Worm (Caenorhabditis elegans) whole organism, L2 larva: ENCODE measurements around the gene pud-1.2.
A peak's percentile ranks its signal among the peaks of the same experiment; 100 is the strongest.

ENCODE experiments used
- C34F6.9 ChIP-seq: fragments of 150-350 bp; optimal IDR thresholded peaks from 2 replicates; lab custom pipeline; 2014; ENCODE audit warnings: missing biosample characterization, missing genetic modification characterization
- R02D3.7 ChIP-seq: fragments of 150-350 bp; optimal IDR thresholded peaks from 2 replicates; lab custom pipeline; 2014; ENCODE audit warnings: missing biosample characterization, missing genetic modification characterization
- Y55F3AM.14 ChIP-seq: fragments of 200-800 bp; sonication (Bioruptor generic); optimal IDR thresholded peaks from 2 replicates; lab custom pipeline; 2018; ENCODE audit warnings: mild to moderate bottlenecking, missing genetic modification characterization, missing compliant biosample characterization
- alr-1 ChIP-seq: fragments of 150-350 bp; optimal IDR thresholded peaks from 2 replicates; lab custom pipeline; 2014; ENCODE audit warnings: missing biosample characterization, missing genetic modification characterization
- aly-2 ChIP-seq: fragments of 150-350 bp; optimal IDR thresholded peaks from 2 replicates; lab custom pipeline; 2014; ENCODE audit warnings: missing biosample characterization, missing genetic modification characterization
- ama-1 ChIP-seq: fragments of 150-350 bp; optimal IDR thresholded peaks from 2 replicates; lab custom pipeline; 2018; ENCODE audit warnings: inconsistent platforms
- ceh-82 ChIP-seq: fragments of 150-350 bp; optimal IDR thresholded peaks from 2 replicates; lab custom pipeline; 2014; ENCODE audit warnings: missing biosample characterization, missing genetic modification characterization
- crh-2 ChIP-seq: sonication (generic microtip); optimal IDR thresholded peaks from 2 replicates; lab custom pipeline; 2017; ENCODE audit warnings: missing biosample characterization, missing genetic modification characterization
- egl-27 ChIP-seq: sonication (generic microtip); optimal IDR thresholded peaks from 3 replicates; lab custom pipeline; 2017; ENCODE audit warnings: missing biosample characterization, missing genetic modification reagents, missing genetic modification characterization
- elt-1 ChIP-seq: fragments of 150-350 bp; optimal IDR thresholded peaks from 2 replicates; lab custom pipeline; 2014; ENCODE audit warnings: missing biosample characterization, missing genetic modification characterization
- fos-1 ChIP-seq: fragments of 150-350 bp; optimal IDR thresholded peaks from 2 replicates; lab custom pipeline; 2014; ENCODE audit warnings: missing biosample characterization, missing genetic modification characterization
- lin-11 ChIP-seq: fragments of 150-350 bp; sonication (generic microtip); optimal IDR thresholded peaks from 2 replicates; lab custom pipeline; 2014; ENCODE audit warnings: missing biosample characterization, missing genetic modification characterization, inconsistent platforms, mixed read lengths
- lin-13 ChIP-seq: fragments of 150-350 bp; optimal IDR thresholded peaks from 2 replicates; lab custom pipeline; 2014; ENCODE audit warnings: missing biosample characterization, missing genetic modification reagents, missing genetic modification characterization
- lin-39 ChIP-seq: fragments of 150-350 bp; optimal IDR thresholded peaks from 2 replicates; lab custom pipeline; 2014; ENCODE audit warnings: missing biosample characterization, missing genetic modification reagents, missing genetic modification characterization
- lsy-2 ChIP-seq, 2 experiments: fragments of 150-350 bp in 1 of 2; sonication (generic microtip) in 1 of 2; optimal IDR thresholded peaks; 2 replicates each; lab custom pipeline; 2014 to 2017; ENCODE audit warnings: missing biosample characterization in 2 of 2, missing genetic modification characterization in 2 of 2
- mdl-1 ChIP-seq, 2 experiments: fragments of 150-350 bp in 1 of 2; sonication (generic microtip) in 1 of 2; optimal IDR thresholded peaks; 2 replicates each; lab custom pipeline; 2017; ENCODE audit warnings: missing biosample characterization in 2 of 2, missing genetic modification characterization in 2 of 2
- nhr-12 ChIP-seq: fragments of 150-350 bp; optimal IDR thresholded peaks from 2 replicates; lab custom pipeline; 2014; ENCODE audit warnings: missing biosample characterization, missing genetic modification characterization
- nhr-129 ChIP-seq: fragments of 150-350 bp; optimal IDR thresholded peaks from 2 replicates; lab custom pipeline; 2014; ENCODE audit warnings: missing biosample characterization, missing genetic modification characterization
- nhr-23 ChIP-seq: fragments of 150-350 bp; optimal IDR thresholded peaks from 2 replicates; lab custom pipeline; 2014; ENCODE audit warnings: missing biosample characterization, missing genetic modification reagents, missing genetic modification characterization
- nhr-237 ChIP-seq: fragments of 150-350 bp; optimal IDR thresholded peaks from 2 replicates; lab custom pipeline; 2014; ENCODE audit warnings: missing biosample characterization, missing genetic modification characterization
- sem-4 ChIP-seq: fragments of 150-350 bp; optimal IDR thresholded peaks from 2 replicates; lab custom pipeline; 2014; ENCODE audit warnings: missing biosample characterization, missing genetic modification reagents, missing genetic modification characterization
- skn-1 ChIP-seq: sonication (generic microtip); optimal IDR thresholded peaks from 2 replicates; lab custom pipeline; 2017; ENCODE audit warnings: missing biosample characterization, missing genetic modification characterization
- sma-3 ChIP-seq: sonication (generic microtip); optimal IDR thresholded peaks from 2 replicates; lab custom pipeline; 2016; ENCODE audit warnings: missing genetic modification reagents, missing genetic modification characterization, missing compliant biosample characterization
- sma-9 ChIP-seq, 2 experiments: fragments of 150-350 bp in 1 of 2; sonication (generic microtip) in 1 of 2; optimal IDR thresholded peaks; 2 replicates each; lab custom pipeline; 2014 to 2016; ENCODE audit warnings: missing genetic modification characterization in 2 of 2, mild to moderate bottlenecking in 1 of 2, missing biosample characterization in 1 of 2, missing compliant biosample characterization in 1 of 2, missing genetic modification reagents in 1 of 2, moderate library complexity in 1 of 2
- snpc-4 ChIP-seq: fragments of 150-350 bp; optimal IDR thresholded peaks from 2 replicates; lab custom pipeline; 2014; ENCODE audit warnings: missing biosample characterization, missing genetic modification characterization
- unc-62 ChIP-seq: fragments of 150-350 bp; optimal IDR thresholded peaks from 2 replicates; lab custom pipeline; 2014; ENCODE audit warnings: missing biosample characterization, missing genetic modification reagents, missing genetic modification characterization
- zag-1 ChIP-seq: fragments of 150-350 bp; optimal IDR thresholded peaks from 2 replicates; lab custom pipeline; 2014; ENCODE audit warnings: missing biosample characterization, missing genetic modification characterization
- ztf-1 ChIP-seq: fragments of 200-800 bp; sonication (Bioruptor generic); conservative IDR thresholded peaks from 2 replicates; pipeline ENCODE4 v1.3.6; 2022; ENCODE audit warnings: missing genetic modification characterization, missing compliant biosample characterization
- ztf-11 ChIP-seq: sonication (generic microtip); optimal IDR thresholded peaks from 2 replicates; lab custom pipeline; 2017; ENCODE audit warnings: missing biosample characterization, missing genetic modification characterization
- ztf-4 ChIP-seq: fragments of 150-350 bp; optimal IDR thresholded peaks from 2 replicates; lab custom pipeline; 2014; ENCODE audit warnings: missing biosample characterization, missing genetic modification characterization

The pud-1.2 gene

DNA sequence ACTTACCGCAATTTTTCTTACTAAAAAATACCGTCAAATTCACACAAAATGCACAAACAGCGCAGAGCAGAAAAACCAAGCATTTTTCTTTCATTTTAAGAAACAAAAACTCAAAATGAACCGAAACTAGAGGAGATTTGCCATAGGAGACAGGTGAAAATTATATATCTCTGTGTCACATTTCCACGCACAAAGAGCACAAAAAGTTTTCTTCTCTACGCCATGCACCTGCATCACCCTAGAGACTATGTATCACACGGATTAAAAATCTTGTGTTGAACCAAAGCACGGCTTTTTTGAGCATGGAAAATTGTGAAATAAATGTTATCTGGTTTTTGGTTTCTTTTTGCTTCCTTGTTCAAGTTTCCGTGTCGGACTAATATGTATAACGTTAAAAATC lies 18.6 kb downstream of the pud-1.2 start, which contains the start of gene irld-15:
irld-15 (minus strand) TSS at position 101 of the 400 bp plus-strand sequence.
- TF ChIP-seq ama-1 (lab: Kevin White, UChicago) (no peak), ztf-1 (GFP tag; lab: Robert Waterston, UW) (no peak), alr-1 (tag; lab: Kevin White, UChicago) (no peak), lin-39 (tag; lab: Kevin White, UChicago) (no peak), ceh-82 (tag; lab: Kevin White, UChicago) (no peak), snpc-4 (tag; lab: Kevin White, UChicago) (no peak), nhr-12 (no peak), lin-13 (GFP tag; lab: Kevin White, UChicago) (no peak), crh-2 (no peak), nhr-129 (tag; lab: Kevin White, UChicago) (no peak), egl-27 (tag; lab: Kevin White, UChicago) (no peak), mdl-1 (tag; optimal IDR thresholded peaks at IDR 0.05; lab: Kevin White, UChicago) (no peak), skn-1 (tag; lab: Kevin White, UChicago) (no peak), Y55F3AM.14 (GFP tag; lab: Kevin White, UChicago) (no peak), nhr-23 (tag; lab: Kevin White, UChicago) (no peak), zag-1 (tag; lab: Kevin White, UChicago) (no peak)

DNA sequence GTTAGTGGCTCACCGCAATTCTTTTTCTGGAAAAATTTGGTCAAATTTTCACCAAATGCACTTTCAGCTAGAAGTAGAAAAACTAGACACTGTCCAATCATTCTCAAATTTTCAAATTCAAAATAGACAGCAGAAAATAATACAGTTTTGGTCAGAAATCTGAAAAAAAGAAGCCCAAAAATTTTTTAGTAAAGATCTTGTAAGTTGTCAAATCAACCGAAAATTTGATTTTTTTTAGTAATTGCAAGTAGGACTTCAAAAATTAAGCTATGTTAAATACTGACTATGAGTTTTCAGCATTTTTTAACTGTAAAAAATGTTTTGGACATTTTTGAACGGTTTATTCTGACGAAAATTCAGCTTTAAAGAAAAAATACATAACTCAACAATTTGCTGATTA lies 21.5 kb downstream of the pud-1.2 start, which contains the start of gene Y19D10B.8:
Y19D10B.8 (minus strand) TSS at position 101 of the 400 bp plus-strand sequence.
- TF ChIP-seq zag-1 (tag; lab: Kevin White, UChicago), result no peak
- TF ChIP-seq lsy-2 (tag; optimal IDR thresholded peaks at IDR 0.05; lab: Kevin White, UChicago), result no peak

DNA sequence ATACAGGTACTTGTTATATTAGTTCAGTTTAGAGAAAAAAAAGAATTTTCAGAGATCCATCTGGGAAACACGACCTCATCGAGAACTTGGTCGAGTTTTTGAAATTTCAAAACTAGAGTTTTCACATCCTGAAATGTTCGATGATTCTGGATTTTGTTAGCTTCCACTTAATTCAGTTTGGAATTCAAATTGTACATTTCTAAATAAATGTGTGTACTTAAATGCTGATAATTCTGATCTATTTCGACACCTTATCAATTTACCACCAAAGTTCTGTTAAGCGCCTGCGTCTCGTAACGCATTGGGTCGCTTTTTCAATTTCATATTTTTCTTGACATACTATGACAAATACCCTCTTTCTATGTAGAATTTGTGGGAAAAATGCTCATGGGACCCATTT lies 27.8 kb downstream of the pud-1.2 start, which contains the start of gene nhr-226:
nhr-226 (plus strand) TSS at position 301 of the 400 bp plus-strand sequence.
- peak; percentile 46 for TF ChIP-seq fos-1 (tag; lab: Kevin White, UChicago)
- TF ChIP-seq lin-11, result no peak

DNA sequence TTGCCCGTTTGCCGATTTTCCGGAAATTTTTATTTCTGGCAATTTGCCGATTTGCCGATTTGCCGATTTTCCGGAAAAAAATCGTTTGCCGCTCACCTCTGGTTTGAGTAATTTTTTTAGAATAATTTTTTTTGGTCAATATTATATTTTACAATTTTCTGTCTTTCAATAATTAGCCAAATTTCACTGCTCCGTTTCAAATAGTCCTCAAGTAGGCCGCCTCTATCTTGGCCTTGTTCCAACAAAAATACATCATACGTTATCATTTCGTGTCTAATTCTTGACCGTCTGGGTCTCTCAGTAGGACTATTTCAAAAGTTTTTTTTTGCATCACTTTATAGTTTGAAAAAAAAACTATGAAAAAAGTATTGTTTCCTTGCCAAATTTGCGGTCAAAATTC lies 30.1 kb downstream of the pud-1.2 start, which contains the start of gene nhr-115:
nhr-115 (plus strand) TSS at position 301 of the 400 bp plus-strand sequence.
- TF ChIP-seq ceh-82 (tag; lab: Kevin White, UChicago) (no peak), fos-1 (tag; lab: Kevin White, UChicago) (peak; percentile 37)

DNA sequence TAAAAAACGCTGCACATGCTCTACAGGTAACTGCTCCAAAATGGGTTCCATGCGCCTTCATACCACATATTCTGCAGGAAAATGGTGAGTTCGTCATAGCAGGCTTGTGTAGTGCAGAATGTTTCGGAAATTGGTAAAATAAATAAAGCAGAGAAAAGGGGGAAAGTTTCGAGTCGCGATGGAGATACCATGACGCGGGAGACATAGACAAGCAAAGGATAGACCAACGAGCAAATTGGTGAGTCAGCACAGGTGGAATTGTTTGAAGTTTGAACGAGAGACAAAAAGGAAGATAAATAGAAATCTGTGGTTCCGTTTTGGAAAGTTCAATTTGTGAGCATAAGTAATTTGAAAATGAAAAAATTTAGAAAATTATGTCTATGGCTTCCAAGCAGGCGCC lies 32.0 kb downstream of the pud-1.2 start, which contains the start of gene nhr-225:
nhr-225 (minus strand) TSS at position 146 of the 400 bp plus-strand sequence.
- no peak for TF ChIP-seq ceh-82 (tag; lab: Kevin White, UChicago)
- TF ChIP-seq nhr-237 (tag; lab: Kevin White, UChicago), result no peak
- no peak for TF ChIP-seq sma-3 (GFP tag; lab: Kevin White, UChicago)
- no peak for TF ChIP-seq unc-62
- peak; percentile 18 for TF ChIP-seq sma-9 (GFP tag; optimal IDR thresholded peaks at IDR 0.05; lab: Kevin White, UChicago)
- TF ChIP-seq sma-9 (tag; optimal IDR thresholded peaks at IDR 0.05; lab: Kevin White, UChicago), result no peak
- TF ChIP-seq alr-1 (tag; lab: Kevin White, UChicago), result no peak
- no peak for TF ChIP-seq aly-2 (tag; lab: Kevin White, UChicago)
- peak; percentile 57 for TF ChIP-seq fos-1 (tag; lab: Kevin White, UChicago)
- no peak for TF ChIP-seq Y55F3AM.14 (GFP tag; lab: Kevin White, UChicago)
- TF ChIP-seq R02D3.7 (tag; lab: Kevin White, UChicago), result no peak
- TF ChIP-seq nhr-12, result no peak
- TF ChIP-seq elt-1 (tag; lab: Kevin White, UChicago), result no peak
- no peak for TF ChIP-seq lsy-2 (tag; optimal IDR thresholded peaks at IDR 0.05; lab: Kevin White, UChicago)
- TF ChIP-seq, all 48 proteins: peak for 2

DNA sequence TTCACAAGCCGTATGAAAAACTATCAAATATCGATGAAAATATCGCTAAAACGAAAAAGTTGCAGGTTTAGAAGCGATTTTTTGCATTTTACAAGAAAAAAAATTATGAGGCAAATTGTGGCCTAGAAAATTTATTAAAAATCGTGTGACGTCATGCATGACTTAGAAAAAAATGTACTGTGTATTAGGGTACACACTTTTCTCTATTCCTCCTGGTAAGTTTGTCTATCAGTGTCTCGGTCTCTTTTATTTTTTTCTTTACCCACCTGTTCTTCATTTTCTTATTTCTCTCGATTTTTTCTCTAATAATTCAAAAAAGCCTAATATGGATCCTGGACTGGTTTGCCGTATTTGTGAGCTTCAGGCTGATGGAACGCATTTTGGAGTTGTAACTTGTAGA lies 37.3 kb downstream of the pud-1.2 start, which contains the start of gene nhr-227:
nhr-227 (plus strand) TSS at position 326 of the 400 bp plus-strand sequence.
- no peak for TF ChIP-seq lin-13 (GFP tag; lab: Kevin White, UChicago)
- TF ChIP-seq ztf-4, result no peak
- TF ChIP-seq ztf-11 (tag; lab: Kevin White, UChicago), result no peak
- no peak for TF ChIP-seq unc-62
- no peak for TF ChIP-seq sem-4 (tag; lab: Kevin White, UChicago)
- TF ChIP-seq C34F6.9 (tag; lab: Kevin White, UChicago), result no peak
- TF ChIP-seq ama-1 (lab: Kevin White, UChicago), result no peak
- TF ChIP-seq snpc-4 (tag; lab: Kevin White, UChicago), result no peak
